Worm (Caenorhabditis elegans) whole organism, young adult: Measurements from ENCODE around the gene nac-3.

ENCODE experiments used
- C17E4.6 ChIP-seq: fragments of 200-800 bp; sonication (Bioruptor generic); IDR thresholded peaks from 2 replicates; pipeline ENCODE4 v1.3.6; 2022; ENCODE audit warnings: missing genetic modification reagents, missing genetic modification characterization, missing compliant biosample characterization
- D2030.7 ChIP-seq: fragments of 200-800 bp; sonication (Bioruptor generic); IDR thresholded peaks from 2 replicates; pipeline ENCODE4 v1.3.6; 2022; ENCODE audit warnings: missing genetic modification reagents, missing genetic modification characterization, missing compliant biosample characterization
- F33H1.4 ChIP-seq: fragments of 200-800 bp; sonication (Bioruptor generic); IDR thresholded peaks from 2 replicates; pipeline ENCODE4 v1.3.6; 2022; ENCODE audit warnings: missing genetic modification reagents, missing genetic modification characterization, missing compliant biosample characterization
- F49E8.2 ChIP-seq: sonication (generic microtip); optimal IDR thresholded peaks from 3 replicates; lab custom pipeline; 2017; ENCODE audit warnings: missing genetic modification characterization, mild to moderate bottlenecking, missing compliant biosample characterization, antibody characterized with exemption, moderate library complexity; ENCODE audit not compliant: insufficient read depth
- F55B11.4 ChIP-seq: sonication (generic microtip); optimal IDR thresholded peaks from 2 replicates; lab custom pipeline; 2016; ENCODE audit warnings: missing compliant biosample characterization, missing genetic modification characterization, borderline replicate concordance; ENCODE audit not compliant: insufficient read depth
- F57A8.1 ChIP-seq: fragments of 200-800 bp; sonication (Bioruptor generic); optimal IDR thresholded peaks from 2 replicates; lab custom pipeline; 2018; ENCODE audit warnings: mild to moderate bottlenecking, missing genetic modification characterization, moderate library complexity, missing compliant biosample characterization
- K11D2.4 ChIP-seq: fragments of 200-800 bp; sonication (Bioruptor generic); IDR thresholded peaks from 2 replicates; pipeline ENCODE4 v1.3.6; 2022; ENCODE audit warnings: missing genetic modification reagents, missing genetic modification characterization, missing compliant biosample characterization
- T26A5.8 ChIP-seq: sonication (generic microtip); optimal IDR thresholded peaks from 2 replicates; lab custom pipeline; 2016; ENCODE audit warnings: missing genetic modification characterization, missing compliant biosample characterization
- Y56A3A.18 ChIP-seq: fragments of 200-800 bp; sonication (Bioruptor generic); IDR thresholded peaks from 2 replicates; pipeline ENCODE4 v1.3.6; 2022; ENCODE audit warnings: missing genetic modification reagents, missing genetic modification characterization, missing compliant biosample characterization
- ZK185.1 ChIP-seq: sonication (generic microtip); optimal IDR thresholded peaks from 2 replicates; lab custom pipeline; 2016; ENCODE audit warnings: mild to moderate bottlenecking, missing genetic modification characterization, missing compliant biosample characterization; ENCODE audit not compliant: poor library complexity, severe bottlenecking
- akir-1 ChIP-seq: fragments of 200-800 bp; sonication (Bioruptor generic); optimal IDR thresholded peaks from 2 replicates; lab custom pipeline; 2018; ENCODE audit warnings: mild to moderate bottlenecking, missing genetic modification characterization, moderate library complexity, missing compliant biosample characterization
- atf-7 ChIP-seq: sonication (generic microtip); optimal IDR thresholded peaks from 2 replicates; lab custom pipeline; 2017; ENCODE audit warnings: mild to moderate bottlenecking, missing genetic modification characterization, missing compliant biosample characterization
- athp-1 ChIP-seq: sonication (generic microtip); optimal IDR thresholded peaks from 2 replicates; lab custom pipeline; 2017; ENCODE audit warnings: mild to moderate bottlenecking, missing genetic modification characterization, missing compliant biosample characterization
- attf-6 ChIP-seq: fragments of 200-800 bp; sonication (Bioruptor generic); IDR thresholded peaks from 2 replicates; pipeline ENCODE4 v1.3.6; 2022; ENCODE audit warnings: missing genetic modification reagents, missing genetic modification characterization, missing compliant biosample characterization
- cebp-2 ChIP-seq: fragments of 200-800 bp; sonication (Bioruptor generic); IDR thresholded peaks from 2 replicates; pipeline ENCODE4 v1.3.6; 2022; ENCODE audit warnings: missing genetic modification characterization, missing compliant biosample characterization
- ceh-100 ChIP-seq: fragments of 200-800 bp; sonication (Bioruptor generic); IDR thresholded peaks from 2 replicates; pipeline ENCODE4 v1.3.6; 2022; ENCODE audit warnings: missing genetic modification reagents, missing genetic modification characterization, missing compliant biosample characterization
- ceh-58 ChIP-seq: fragments of 200-800 bp; sonication (Bioruptor generic); IDR thresholded peaks from 2 replicates; pipeline ENCODE4 v1.3.6; 2022; ENCODE audit warnings: missing genetic modification characterization, missing compliant biosample characterization
- chd-7 ChIP-seq: sonication (generic microtip); optimal IDR thresholded peaks from 2 replicates; lab custom pipeline; 2016; ENCODE audit warnings: mild to moderate bottlenecking, missing genetic modification characterization, moderate library complexity, missing compliant biosample characterization
- dpff-1 ChIP-seq: sonication (generic microtip); optimal IDR thresholded peaks from 2 replicates; lab custom pipeline; 2017; ENCODE audit warnings: mild to moderate bottlenecking, missing genetic modification characterization, missing compliant biosample characterization
- dpl-1 ChIP-seq: fragments of 150-350 bp; optimal IDR thresholded peaks from 2 replicates; lab custom pipeline; 2014; ENCODE audit warnings: missing biosample characterization, missing genetic modification reagents, missing genetic modification characterization
- egrh-3 ChIP-seq: fragments of 200-800 bp; sonication (Bioruptor generic); IDR thresholded peaks from 2 replicates; pipeline ENCODE4 v1.3.6; 2022; ENCODE audit warnings: missing genetic modification reagents, missing genetic modification characterization, missing compliant biosample characterization
- fkh-3 ChIP-seq: sonication (generic microtip); optimal IDR thresholded peaks from 2 replicates; lab custom pipeline; 2016; ENCODE audit warnings: mild to moderate bottlenecking, missing genetic modification characterization, missing compliant biosample characterization
- hlh-26 ChIP-seq: fragments of 200-800 bp; sonication (Bioruptor generic); conservative IDR thresholded peaks from 2 replicates; pipeline ENCODE4 v1.3.6; 2022; ENCODE audit warnings: missing genetic modification reagents, missing genetic modification characterization, missing compliant biosample characterization
- hmg-1.2 ChIP-seq: fragments of 200-800 bp; sonication (Bioruptor generic); IDR thresholded peaks from 2 replicates; pipeline ENCODE4 v1.3.6; 2022; ENCODE audit warnings: missing genetic modification reagents, missing genetic modification characterization, missing compliant biosample characterization
- hrde-1 ChIP-seq: sonication (generic microtip); optimal IDR thresholded peaks from 2 replicates; lab custom pipeline; 2016; ENCODE audit warnings: missing genetic modification characterization, mild to moderate bottlenecking, missing compliant biosample characterization, moderate library complexity, missing genotype, missing genetic modification reagents, borderline replicate concordance
- hsf-1 ChIP-seq: fragments of 200-800 bp; sonication (Bioruptor generic); IDR thresholded peaks from 2 replicates; pipeline ENCODE4 v1.3.6; 2022; ENCODE audit warnings: missing genetic modification reagents, missing genetic modification characterization, missing compliant biosample characterization
- lin-35 ChIP-seq, 3 experiments: fragments of 150-350 bp in 2 of 3; sonication (generic microtip) in 1 of 3; optimal IDR thresholded peaks; 2 replicates each; lab custom pipeline; 2014 to 2018; ENCODE audit warnings: missing biosample characterization in 3 of 3, missing genetic modification characterization in 3 of 3, missing genetic modification reagents in 3 of 3
- lsy-27 ChIP-seq: sonication (generic microtip); optimal IDR thresholded peaks from 2 replicates; lab custom pipeline; 2017; ENCODE audit warnings: missing genetic modification characterization, mild to moderate bottlenecking, missing compliant biosample characterization, antibody characterized with exemption, missing genotype, borderline replicate concordance; ENCODE audit not compliant: insufficient read depth
- madf-6 ChIP-seq: fragments of 200-800 bp; sonication (Bioruptor generic); IDR thresholded peaks from 2 replicates; pipeline ENCODE4 v1.3.6; 2022; ENCODE audit warnings: missing genetic modification reagents, missing genetic modification characterization, missing compliant biosample characterization
- mcd-1 ChIP-seq: fragments of 200-800 bp; sonication (Bioruptor generic); IDR thresholded peaks from 2 replicates; pipeline ENCODE4 v1.3.6; 2022; ENCODE audit warnings: missing genetic modification reagents, missing genetic modification characterization, missing compliant biosample characterization
- mes-4 ChIP-seq: sonication (generic microtip); optimal IDR thresholded peaks from 2 replicates; lab custom pipeline; 2016; ENCODE audit warnings: missing genotype, missing genetic modification characterization, missing compliant biosample characterization
- nfyb-1 ChIP-seq: fragments of 200-800 bp; sonication (Bioruptor generic); IDR thresholded peaks from 2 replicates; pipeline ENCODE4 v1.3.6; 2022; ENCODE audit warnings: missing genetic modification reagents, missing genetic modification characterization, missing compliant biosample characterization
- nhr-120 ChIP-seq: fragments of 200-800 bp; sonication (Bioruptor generic); IDR thresholded peaks from 2 replicates; pipeline ENCODE4 v1.3.6; 2022; ENCODE audit warnings: missing genetic modification characterization, missing compliant biosample characterization
- nhr-90 ChIP-seq: sonication (generic microtip); optimal IDR thresholded peaks from 2 replicates; lab custom pipeline; 2016; ENCODE audit warnings: missing genotype, mild to moderate bottlenecking, missing genetic modification characterization, missing compliant biosample characterization
- pbrm-1 ChIP-seq: fragments of 200-800 bp; sonication (Bioruptor generic); IDR thresholded peaks from 2 replicates; pipeline ENCODE4 v1.3.6; 2022; ENCODE audit warnings: missing genetic modification reagents, missing genetic modification characterization, missing compliant biosample characterization
- pha-4 ChIP-seq: fragments of 150-350 bp; sonication (generic microtip); optimal IDR thresholded peaks from 2 replicates; lab custom pipeline; 2014; ENCODE audit warnings: missing biosample characterization, missing genetic modification reagents, missing genetic modification characterization
- rec-8 ChIP-seq, 2 experiments: sonication (generic microtip); optimal IDR thresholded peaks; 2 replicates each; lab custom pipeline; 2016; ENCODE audit warnings: mild to moderate bottlenecking in 2 of 2, missing genetic modification characterization in 2 of 2, missing genetic modification reagents in 2 of 2, missing genotype in 2 of 2, missing biosample characterization in 1 of 2, missing compliant biosample characterization in 1 of 2, moderate library complexity in 1 of 2
- repo-1 ChIP-seq: sonication (generic microtip); optimal IDR thresholded peaks from 2 replicates; lab custom pipeline; 2017; ENCODE audit warnings: mild to moderate bottlenecking, missing genetic modification characterization, missing compliant biosample characterization
- rpc-1 ChIP-seq, 2 experiments: fragments of 150-350 bp in 1 of 2; sonication (generic microtip) in 1 of 2; optimal IDR thresholded peaks; 2 replicates each; lab custom pipeline; 2014 to 2018; ENCODE audit warnings: missing biosample characterization in 1 of 2, missing genetic modification characterization in 1 of 2, missing genetic modification reagents in 1 of 2, missing genotype in 1 of 2
- snpc-1.1 ChIP-seq: sonication (generic microtip); optimal IDR thresholded peaks from 2 replicates; lab custom pipeline; 2017; ENCODE audit warnings: missing genetic modification characterization, mild to moderate bottlenecking, missing compliant biosample characterization, antibody characterized with exemption, moderate library complexity, missing genotype, missing genetic modification reagents; ENCODE audit not compliant: insufficient read depth
- snpc-1.3 ChIP-seq: sonication (generic microtip); optimal IDR thresholded peaks from 2 replicates; lab custom pipeline; 2017; ENCODE audit warnings: missing genetic modification characterization, mild to moderate bottlenecking, missing compliant biosample characterization, antibody characterized with exemption, moderate library complexity, missing genotype, missing genetic modification reagents; ENCODE audit not compliant: insufficient read depth
- snpc-3.4 ChIP-seq: sonication (generic microtip); optimal IDR thresholded peaks from 2 replicates; lab custom pipeline; 2017; ENCODE audit warnings: missing genetic modification characterization, mild to moderate bottlenecking, missing compliant biosample characterization, antibody characterized with exemption, moderate library complexity, missing genotype, missing genetic modification reagents
- tbp1 ChIP-seq: fragments of 200-800 bp; sonication (Bioruptor generic); optimal IDR thresholded peaks from 2 replicates; lab custom pipeline; 2018; ENCODE audit warnings: mild to moderate bottlenecking, missing genetic modification characterization, missing compliant biosample characterization
- xnd-1 ChIP-seq: sonication (generic microtip); optimal IDR thresholded peaks from 2 replicates; lab custom pipeline; 2016; ENCODE audit warnings: missing genotype, missing genetic modification reagents, missing genetic modification characterization, missing compliant biosample characterization
- ztf-28 ChIP-seq: fragments of 200-800 bp; sonication (Bioruptor generic); IDR thresholded peaks from 2 replicates; pipeline ENCODE4 v1.3.6; 2022; ENCODE audit warnings: missing genetic modification reagents, missing genetic modification characterization, missing compliant biosample characterization
- ztf-6 ChIP-seq: fragments of 200-800 bp; sonication (Bioruptor generic); IDR thresholded peaks from 2 replicates; pipeline ENCODE4 v1.3.6; 2022; ENCODE audit warnings: missing genetic modification reagents, missing genetic modification characterization, missing compliant biosample characterization

The nac-3 gene

ce11 chrIII:10123586-10124233 is 28.9 kb upstream of the nac-3 start, which contains the start of gene ttll-4 (continued):
- TF ChIP-seq ZK185.1 (tag; lab: Kevin White, UChicago) (no peak), chd-7 (peak; percentile 6), pha-4 (tag; lab: Kevin White, UChicago) (no peak), pbrm-1 (GFP tag; lab: Robert Waterston, UW) (peak; percentile 45; the same call in 1 of the 2 replicates), rec-8 (tag; optimal IDR thresholded peaks at IDR 0.05; lab: Kevin White, UChicago) (peak in 1 of 2 experiments; percentile 11), ztf-28 (GFP tag; lab: Robert Waterston, UW) (0 out of 2 replicates have a peak, but pooled peaks have one; percentile 64), mes-4 (tag; lab: Kevin White, UChicago) (no peak), hsf-1 (GFP tag; lab: Robert Waterston, UW) (no peak), attf-6 (GFP tag; lab: Robert Waterston, UW) (0 out of 2 replicates have a peak, but pooled peaks have one; percentile 11), F49E8.2 (no peak), rpc-1 (optimal IDR thresholded peaks at IDR 0.05; lab: Kevin White, UChicago) (no peak), rpc-1 (tag; optimal IDR thresholded peaks at IDR 0.05; lab: Kevin White, UChicago) (no peak), snpc-3.4 (tag; lab: Kevin White, UChicago) (no peak), fkh-3 (tag; lab: Kevin White, UChicago) (no peak), Y56A3A.18 (GFP tag; lab: Robert Waterston, UW) (no peak), nhr-120 (GFP tag; lab: Robert Waterston, UW) (no peak), hlh-26 (GFP tag; lab: Robert Waterston, UW) (no peak), akir-1 (GFP tag; lab: Kevin White, UChicago) (no peak), F33H1.4 (0 out of 2 replicates have a peak, but pooled peaks have one; percentile 32), xnd-1 (no peak), nfyb-1 (GFP tag; lab: Robert Waterston, UW) (no peak), hrde-1 (no peak), ceh-58 (GFP tag; lab: Robert Waterston, UW) (no peak), C17E4.6 (GFP tag; lab: Robert Waterston, UW) (no peak), nhr-90 (tag; lab: Kevin White, UChicago) (no peak), hmg-1.2 (no peak; the same call in 1 of the 2 replicates), dpl-1 (GFP tag; lab: Kevin White, UChicago) (no peak), egrh-3 (GFP tag; lab: Robert Waterston, UW) (peak; percentile 63), lsy-27 (tag; lab: Kevin White, UChicago) (no peak), ztf-6 (GFP tag; lab: Robert Waterston, UW) (no peak), tbp1 (GFP tag; lab: Kevin White, UChicago) (no peak), snpc-1.1 (no peak), D2030.7 (peak; percentile 61; the same call in 1 of the 2 replicates), repo-1 (tag; lab: Kevin White, UChicago) (no peak), athp-1 (no peak), cebp-2 (GFP tag; lab: Robert Waterston, UW) (no peak), madf-6 (GFP tag; lab: Robert Waterston, UW) (peak; percentile 59), snpc-1.3 (tag; lab: Kevin White, UChicago) (no peak), dpff-1 (no peak), F57A8.1 (GFP tag; lab: Kevin White, UChicago) (no peak), lin-35 (GFP tag; optimal IDR thresholded peaks at IDR 0.05; lab: Kevin White, UChicago) (peak in 1 of 3 experiments; percentile 31), atf-7 (tag; lab: Kevin White, UChicago) (no peak), ceh-100 (GFP tag; lab: Robert Waterston, UW) (peak; percentile 96), F55B11.4 (tag; lab: Kevin White, UChicago) (no peak), mcd-1 (peak; percentile 90), T26A5.8 (tag; lab: Kevin White, UChicago) (no peak), K11D2.4 (no peak)
